Worm (Caenorhabditis elegans) whole organism, midembryonic: ENCODE data around the gene ymel-1.

Experiments
- ref-1 ChIP-seq: fragments of 200-800 bp; sonication (Bioruptor generic); conservative IDR thresholded peaks from 2 replicates; pipeline ENCODE4 v1.3.6; 2022; ENCODE audit warnings: missing genetic modification reagents, missing genetic modification characterization, missing compliant biosample characterization
- ztf-29 ChIP-seq: fragments of 200-800 bp; sonication (Bioruptor generic); IDR thresholded peaks from 2 replicates; pipeline ENCODE4 v1.3.6; 2022; ENCODE audit warnings: missing genetic modification reagents, missing genetic modification characterization, missing compliant biosample characterization

ce11 chrIII:10451012-10451411, 35.1 kb downstream of the ymel-1 start, which contains the start of gene H04D03.4:
- TF ChIP-seq ref-1 (GFP tag; lab: Robert Waterston, UW) = no peak
- no peak for TF ChIP-seq ztf-29 (GFP tag; lab: Robert Waterston, UW)
